Worm (Caenorhabditis elegans) whole organism, L3 larva: ENCODE results near the gene T13A10.2.

Experiments used
- ceh-16 ChIP-seq: sonication (generic microtip); optimal IDR thresholded peaks from 2 replicates; lab custom pipeline; 2017; ENCODE audit warnings: missing biosample characterization, missing genetic modification characterization
- ceh-28 ChIP-seq: fragments of 150-350 bp; optimal IDR thresholded peaks from 2 replicates; lab custom pipeline; 2014; ENCODE audit warnings: missing biosample characterization, missing genetic modification reagents, missing genetic modification characterization
- ceh-82 ChIP-seq: fragments of 150-350 bp; optimal IDR thresholded peaks from 2 replicates; lab custom pipeline; 2014; ENCODE audit warnings: missing biosample characterization, missing genetic modification characterization
- daf-12 ChIP-seq: fragments of 150-350 bp; optimal IDR thresholded peaks from 2 replicates; lab custom pipeline; 2014; ENCODE audit warnings: missing biosample characterization, missing genetic modification reagents, missing genetic modification characterization
- egl-5 ChIP-seq: fragments of 150-350 bp; optimal IDR thresholded peaks from 2 replicates; lab custom pipeline; 2017; ENCODE audit warnings: missing biosample characterization, missing genetic modification reagents, missing genetic modification characterization, inconsistent platforms
- elt-2 ChIP-seq: sonication (generic microtip); optimal IDR thresholded peaks from 2 replicates; lab custom pipeline; 2016; ENCODE audit warnings: missing genetic modification reagents, mild to moderate bottlenecking, missing genetic modification characterization, missing compliant biosample characterization
- eor-1 ChIP-seq, 2 experiments: fragments of 150-350 bp; optimal IDR thresholded peaks; 2 replicates each; lab custom pipeline; 2014 to 2018; ENCODE audit warnings: missing biosample characterization in 2 of 2, missing genetic modification characterization in 2 of 2
- fkh-10 ChIP-seq: sonication (generic microtip); optimal IDR thresholded peaks from 2 replicates; lab custom pipeline; 2017; ENCODE audit warnings: missing biosample characterization, missing genetic modification reagents, missing genetic modification characterization
- fkh-2 ChIP-seq: fragments of 150-350 bp; optimal IDR thresholded peaks from 2 replicates; lab custom pipeline; 2014; ENCODE audit warnings: missing biosample characterization, missing genetic modification reagents, missing genetic modification characterization
- hmg-11 ChIP-seq: sonication (generic microtip); optimal IDR thresholded peaks from 2 replicates; lab custom pipeline; 2016; ENCODE audit warnings: missing genetic modification characterization, missing compliant biosample characterization
- jun-1 ChIP-seq: fragments of 150-350 bp; optimal IDR thresholded peaks from 2 replicates; lab custom pipeline; 2014; ENCODE audit warnings: missing biosample characterization, missing genetic modification reagents, missing genetic modification characterization
- lin-15B ChIP-seq: fragments of 150-350 bp; optimal IDR thresholded peaks from 2 replicates; lab custom pipeline; 2014; ENCODE audit warnings: missing biosample characterization, missing genetic modification characterization
- lin-39 ChIP-seq: fragments of 150-350 bp; optimal IDR thresholded peaks from 2 replicates; lab custom pipeline; 2018; ENCODE audit warnings: missing biosample characterization, missing genetic modification reagents, missing genetic modification characterization
- mml-1 ChIP-seq: fragments of 150-350 bp; sonication (generic microtip); optimal IDR thresholded peaks from 3 replicates; lab custom pipeline; 2014; ENCODE audit warnings: missing biosample characterization, missing genetic modification characterization
- nfya-1 ChIP-seq: sonication (generic microtip); optimal IDR thresholded peaks from 2 replicates; lab custom pipeline; 2017; ENCODE audit warnings: missing genetic modification characterization, mild to moderate bottlenecking, missing compliant biosample characterization, antibody characterized with exemption, moderate library complexity; ENCODE audit not compliant: insufficient read depth
- nhr-23 ChIP-seq: fragments of 150-350 bp; optimal IDR thresholded peaks from 2 replicates; lab custom pipeline; 2014; ENCODE audit warnings: missing biosample characterization, missing genetic modification reagents, missing genetic modification characterization
- nhr-237 ChIP-seq: fragments of 150-350 bp; optimal IDR thresholded peaks from 2 replicates; lab custom pipeline; 2014; ENCODE audit warnings: missing biosample characterization, missing genetic modification characterization
- nhr-25 ChIP-seq: sonication (generic microtip); optimal IDR thresholded peaks from 2 replicates; lab custom pipeline; 2017; ENCODE audit warnings: missing biosample characterization, missing genetic modification characterization
- nhr-28 ChIP-seq: fragments of 150-350 bp; optimal IDR thresholded peaks from 2 replicates; lab custom pipeline; 2014; ENCODE audit warnings: missing biosample characterization, missing genetic modification characterization
- nhr-43 ChIP-seq: sonication (generic microtip); optimal IDR thresholded peaks from 2 replicates; lab custom pipeline; 2016; ENCODE audit warnings: mild to moderate bottlenecking, missing genetic modification characterization, missing compliant biosample characterization; ENCODE audit not compliant: poor library complexity, severe bottlenecking
- nhr-76 ChIP-seq: fragments of 150-350 bp; sonication (generic microtip); optimal IDR thresholded peaks from 5 replicates; lab custom pipeline; 2014; ENCODE audit warnings: missing biosample characterization, missing genetic modification characterization
- pha-4 ChIP-seq: fragments of 150-350 bp; optimal IDR thresholded peaks from 2 replicates; lab custom pipeline; 2014; ENCODE audit warnings: missing biosample characterization, missing genetic modification reagents, missing genetic modification characterization
- pqm-1 ChIP-seq: fragments of 150-350 bp; optimal IDR thresholded peaks from 2 replicates; lab custom pipeline; 2017; ENCODE audit warnings: missing biosample characterization, missing genetic modification characterization, inconsistent platforms
- sea-2 ChIP-seq: fragments of 150-350 bp; sonication (generic microtip); optimal IDR thresholded peaks from 4 replicates; lab custom pipeline; 2014; ENCODE audit warnings: missing biosample characterization, missing genetic modification reagents, missing genetic modification characterization
- snpc-4 ChIP-seq: fragments of 150-350 bp; optimal IDR thresholded peaks from 2 replicates; lab custom pipeline; 2014; ENCODE audit warnings: missing biosample characterization, missing genetic modification characterization
- zag-1 ChIP-seq: fragments of 150-350 bp; optimal IDR thresholded peaks from 2 replicates; lab custom pipeline; 2014; ENCODE audit warnings: missing biosample characterization, missing genetic modification characterization
- ztf-11 ChIP-seq: fragments of 150-350 bp; optimal IDR thresholded peaks from 2 replicates; lab custom pipeline; 2014; ENCODE audit warnings: missing biosample characterization, missing genetic modification characterization

Gene T13A10.2

DNA sequence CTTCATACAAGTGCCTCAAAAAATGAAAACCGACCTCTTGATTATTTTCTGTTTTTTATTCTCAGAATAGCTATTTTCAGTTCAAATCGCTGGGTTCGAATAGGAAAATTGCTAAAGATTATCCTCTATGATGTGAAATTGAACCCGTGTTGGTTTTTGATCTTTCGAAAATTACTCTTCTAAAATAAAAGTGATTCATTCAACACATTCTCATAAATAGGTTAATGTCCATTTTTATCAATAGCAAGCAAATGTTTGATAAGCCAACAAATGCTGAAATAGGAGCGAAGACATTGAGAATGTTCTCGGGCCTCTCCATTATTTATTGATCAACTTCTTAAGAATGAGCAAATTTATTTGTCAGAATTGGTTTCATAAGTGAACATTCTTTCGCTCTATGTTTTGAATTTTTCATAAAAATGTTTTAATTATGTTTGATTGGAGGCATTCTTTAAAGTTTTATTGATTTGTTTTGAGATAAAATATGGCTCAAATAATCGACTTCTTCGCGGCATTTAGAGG is 20.3 kb upstream of the T13A10.2 start, which contains the start of gene F58F9.3:
Gene F58F9.3, plus strand, starts transcription at position 472 of the 522 bp plus-strand sequence.
- peak; percentile 31 for TF ChIP-seq pha-4
- no peak for TF ChIP-seq nhr-23 (tag; lab: Kevin White, UChicago)
- TF ChIP-seq zag-1 (tag; lab: Kevin White, UChicago): no peak
- no peak for TF ChIP-seq fkh-10 (GFP tag; lab: Kevin White, UChicago)
- TF ChIP-seq elt-2 (tag; lab: Kevin White, UChicago): peak; percentile 74
- no peak for TF ChIP-seq ceh-82 (tag; lab: Kevin White, UChicago)
- peak; percentile 81 for TF ChIP-seq pqm-1 (tag; lab: Kevin White, UChicago)
- TF ChIP-seq ztf-11 (tag; lab: Kevin White, UChicago): no peak
- TF ChIP-seq, all 47 proteins: peak for 3

DNA sequence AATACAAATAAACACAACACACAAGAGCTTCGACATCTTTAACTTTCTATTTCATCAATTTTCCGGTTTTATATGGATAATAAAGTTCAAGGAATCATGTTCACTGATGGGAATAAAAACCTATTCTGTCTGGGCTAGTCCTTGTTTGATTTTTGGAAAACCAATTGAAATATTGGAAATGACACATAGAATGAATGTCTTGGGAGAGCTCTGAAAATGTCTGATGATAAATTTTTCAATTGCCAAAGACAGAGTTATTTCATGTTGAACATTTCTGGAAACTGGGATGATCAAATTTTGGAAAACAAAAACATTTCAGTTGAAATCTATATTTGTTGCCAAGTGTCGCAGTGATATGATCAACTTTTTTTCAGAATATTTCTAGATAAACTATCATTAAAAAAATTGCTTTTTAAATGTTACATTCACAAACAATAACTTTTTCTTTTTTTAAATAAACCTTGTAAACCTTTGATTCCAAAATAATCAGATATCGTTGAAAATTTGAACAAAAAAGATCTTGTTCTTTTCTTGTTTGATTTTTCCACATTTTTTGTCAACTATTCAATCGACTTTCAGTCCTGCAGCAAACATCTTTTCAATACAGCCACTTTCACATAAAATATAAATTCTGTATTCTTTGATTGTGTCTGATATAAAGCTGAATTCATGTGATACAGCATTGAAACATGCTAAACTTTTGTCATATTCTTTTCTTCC is 15.4 kb upstream of the T13A10.2 start, which contains the start of the genes F58F9.6 and F58F9.8:
Gene F58F9.6, minus strand, starts transcription at position 101 of the 720 bp plus-strand sequence.
Gene F58F9.8, plus strand, starts transcription at position 670 of the 720 bp plus-strand sequence.
- TF ChIP-seq nhr-23 (tag; lab: Kevin White, UChicago): no peak
- no peak for TF ChIP-seq zag-1 (tag; lab: Kevin White, UChicago)
- TF ChIP-seq nfya-1: no peak
- TF ChIP-seq ceh-16: no peak
- no peak for TF ChIP-seq nhr-237 (tag; lab: Kevin White, UChicago)
- TF ChIP-seq nhr-28 (tag; lab: Kevin White, UChicago): no peak
- no peak for TF ChIP-seq daf-12 (tag; lab: Kevin White, UChicago)
- TF ChIP-seq pqm-1 (tag; lab: Kevin White, UChicago): no peak
- TF ChIP-seq snpc-4 (tag; lab: Kevin White, UChicago): no peak
- TF ChIP-seq mml-1 (tag; lab: Kevin White, UChicago): no peak
- TF ChIP-seq pha-4: no peak

- no peak for TF ChIP-seq nhr-76 (tag; lab: Kevin White, UChicago)
- no peak for TF ChIP-seq nhr-28 (tag; lab: Kevin White, UChicago)
- no peak for TF ChIP-seq egl-5 (tag; lab: Kevin White, UChicago)
Observed at ce11 chrIV:6239993-6240392, 13.1 kb upstream of the T13A10.2 start, which contains the start of gene F58F9.9. Gene F58F9.9 (plus strand): TSS chrIV:6240293.

DNA sequence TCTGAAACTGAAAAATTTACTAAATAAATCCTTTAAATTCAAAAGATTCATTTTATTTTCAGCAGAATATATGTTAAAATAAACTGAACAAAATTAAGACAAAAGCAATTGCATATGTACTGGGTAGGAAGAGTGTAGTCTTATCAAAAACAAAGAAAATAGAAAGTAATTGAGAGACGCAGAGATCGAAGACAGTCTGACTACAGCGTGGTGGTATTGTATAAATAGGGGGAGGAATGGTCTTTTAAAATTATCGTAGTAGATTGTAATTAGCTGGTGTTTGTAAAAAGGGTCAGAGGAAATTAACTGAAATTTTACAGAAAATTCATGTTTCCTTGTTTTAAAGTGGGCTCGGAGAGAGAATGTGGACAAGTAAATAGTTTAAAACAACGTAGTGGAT is 4.6 kb upstream of the T13A10.2 start, which contains the start of gene acox-3:
Gene acox-3, minus strand, starts transcription at position 7 of the 400 bp plus-strand sequence.
- TF ChIP-seq jun-1 (tag; lab: Kevin White, UChicago) (no peak), ceh-28 (tag; lab: Kevin White, UChicago) (peak; percentile 0), pqm-1 (tag; lab: Kevin White, UChicago) (peak; percentile 57), eor-1 (tag; optimal IDR thresholded peaks at IDR 0.05; lab: Kevin White, UChicago) (no peak), zag-1 (tag; lab: Kevin White, UChicago) (no peak), nhr-25 (no peak), lin-15B (no peak), elt-2 (tag; lab: Kevin White, UChicago) (peak; percentile 77), fkh-2 (tag; lab: Kevin White, UChicago) (no peak), sea-2 (GFP tag; lab: Kevin White, UChicago) (no peak), snpc-4 (tag; lab: Kevin White, UChicago) (no peak), pha-4 (peak; percentile 43)

DNA sequence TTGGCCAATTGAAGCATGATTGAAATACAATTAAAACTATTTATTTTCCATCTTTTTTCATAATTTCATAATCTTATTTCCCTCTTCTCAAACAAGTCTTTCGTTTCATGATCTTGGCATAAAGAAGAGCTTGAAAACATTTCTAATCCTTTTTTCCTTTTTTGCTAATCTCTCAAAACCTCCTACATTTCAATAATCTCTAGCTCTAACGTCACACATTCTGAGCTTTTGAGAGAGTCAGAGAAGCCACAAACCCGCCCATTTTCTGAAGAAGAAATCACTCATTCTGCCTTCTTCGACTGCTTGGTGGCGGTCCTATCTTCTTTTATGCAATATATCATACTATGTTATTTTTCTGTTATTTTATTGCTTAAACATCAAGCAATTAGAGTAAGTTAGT is 3.5 kb upstream of the T13A10.2 start, which contains the start of gene F58F9.1:
Gene F58F9.1, plus strand, starts transcription at position 251 of the 400 bp plus-strand sequence.
- peak; percentile 19 for TF ChIP-seq nfya-1
- peak; percentile 36 for TF ChIP-seq lin-39 (tag; lab: Kevin White, UChicago)
- no peak for TF ChIP-seq fkh-10 (GFP tag; lab: Kevin White, UChicago)

ce11 chrIV:6254635-6255034 is 1.5 kb downstream of the T13A10.2 start, which contains the start of gene T13A10.64:
Gene T13A10.64 (plus strand): TSS chrIV:6254935.
- TF ChIP-seq nhr-43 (tag; lab: Kevin White, UChicago): no peak
- TF ChIP-seq hmg-11: no peak
- TF ChIP-seq, all 47 proteins: peak for 0
